Fruit fly (Drosophila melanogaster) whole organism: ENCODE data around the gene CG4455.

Experiments used
- Dll ChIP-seq: fragments of >200 bp; optimal IDR thresholded peaks from 2 replicates; lab custom pipeline; 2017
- pan ChIP-seq: fragments of >200 bp; optimal IDR thresholded peaks from 2 replicates; lab custom pipeline; 2017

dm6 chr2L:16402512-16402911, 49.8 kb downstream of the CG4455 start:
- no peak for TF ChIP-seq Dll (lab: Kevin White, UChicago)
- no peak for TF ChIP-seq pan (lab: Kevin White, UChicago)
